Fruit fly (Drosophila melanogaster): ENCODE results near the gene Unc-115b.

DNA sequence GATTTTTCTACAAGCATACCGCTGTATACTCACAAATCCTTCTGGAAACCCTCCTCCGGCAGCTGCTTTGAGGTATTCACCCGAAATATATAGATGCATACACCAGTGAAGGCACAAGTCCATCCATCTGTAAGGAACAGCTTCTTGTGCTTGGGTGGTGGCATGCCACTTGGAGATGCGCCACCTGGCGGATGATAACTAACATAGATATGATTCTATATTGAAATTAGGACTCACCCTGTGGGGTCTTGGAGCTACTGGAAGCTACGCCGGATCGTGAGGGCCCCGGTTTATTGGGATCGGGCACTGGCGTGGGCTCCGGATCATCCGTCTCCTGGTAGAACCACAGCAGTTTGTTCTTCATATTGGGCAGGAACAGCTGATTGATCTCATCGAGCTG, 19.4 kb downstream of the Unc-115b start:
- TF ChIP-seq CG15336 (GFP tag; IDR thresholded peaks at IDR 0.05): no peak
- no peak for TF ChIP-seq CG6276 (GFP tag; optimal IDR thresholded peaks at IDR 0.05)
- no peak for TF ChIP-seq pdm3 (GFP tag; optimal IDR thresholded peaks at IDR 0.05)
- no peak for TF ChIP-seq fd85E (GFP tag; optimal IDR thresholded peaks at IDR 0.05)

Data from whole organism, prepupa.